Fruit fly (Drosophila melanogaster) whole organism: ENCODE results near the gene AsnRS.

Experiments
- CG8478 ChIP-seq: fragments of >200 bp; optimal IDR thresholded peaks from 2 replicates; lab custom pipeline; 2018; ENCODE audit warnings: inconsistent platforms
- Dll ChIP-seq: fragments of >200 bp; optimal IDR thresholded peaks from 2 replicates; lab custom pipeline; 2017
- EcR ChIP-seq, 2 experiments: fragments of >200 bp; optimal IDR thresholded peaks; 2 replicates each; lab custom pipeline; 2017; ENCODE audit warnings: missing biosample characterization in 2 of 2, missing genetic modification characterization in 2 of 2, missing genetic modification reagents in 2 of 2

dm6 chr2L:19106235-19106634, 25.5 kb downstream of the AsnRS start:
- TF ChIP-seq Dll (no peak), EcR (GFP tag; optimal IDR thresholded peaks at IDR 0.05; lab: Kevin White, UChicago) (no peak), CG8478 (lab: Kevin White, UChicago) (no peak)
